Worm (Caenorhabditis elegans) whole organism, young adult: ENCODE results near the gene isp-1.

Experiments
- B0261.1 ChIP-seq: sonication (generic microtip); optimal IDR thresholded peaks from 2 replicates; lab custom pipeline; 2016; ENCODE audit warnings: mild to moderate bottlenecking, missing genetic modification characterization, moderate library complexity, missing compliant biosample characterization
- T07F8.4 ChIP-seq: sonication (generic microtip); optimal IDR thresholded peaks from 2 replicates; lab custom pipeline; 2016; ENCODE audit warnings: mild to moderate bottlenecking, missing genetic modification characterization, moderate library complexity, missing compliant biosample characterization
- dpff-1 ChIP-seq: sonication (generic microtip); optimal IDR thresholded peaks from 2 replicates; lab custom pipeline; 2017; ENCODE audit warnings: mild to moderate bottlenecking, missing genetic modification characterization, missing compliant biosample characterization
- efl-1 ChIP-seq: fragments of 150-350 bp; optimal IDR thresholded peaks from 2 replicates; lab custom pipeline; 2014; ENCODE audit warnings: missing biosample characterization, missing genetic modification reagents, missing genetic modification characterization
- egrh-3 ChIP-seq: fragments of 200-800 bp; sonication (Bioruptor generic); IDR thresholded peaks from 2 replicates; pipeline ENCODE4 v1.3.6; 2022; ENCODE audit warnings: missing genetic modification reagents, missing genetic modification characterization, missing compliant biosample characterization
- nhr-80 ChIP-seq: sonication (generic microtip); optimal IDR thresholded peaks from 2 replicates; lab custom pipeline; 2016; ENCODE audit warnings: missing genetic modification characterization, missing compliant biosample characterization
- rec-8 ChIP-seq, 2 experiments: sonication (generic microtip); optimal IDR thresholded peaks; 2 replicates each; lab custom pipeline; 2016; ENCODE audit warnings: mild to moderate bottlenecking in 2 of 2, missing genetic modification characterization in 2 of 2, missing genetic modification reagents in 2 of 2, missing genotype in 2 of 2, missing biosample characterization in 1 of 2, missing compliant biosample characterization in 1 of 2, moderate library complexity in 1 of 2
- unc-62 ChIP-seq: fragments of 150-350 bp; optimal IDR thresholded peaks from 2 replicates; lab custom pipeline; 2014; ENCODE audit warnings: missing biosample characterization, missing genetic modification reagents, missing genetic modification characterization

DNA sequence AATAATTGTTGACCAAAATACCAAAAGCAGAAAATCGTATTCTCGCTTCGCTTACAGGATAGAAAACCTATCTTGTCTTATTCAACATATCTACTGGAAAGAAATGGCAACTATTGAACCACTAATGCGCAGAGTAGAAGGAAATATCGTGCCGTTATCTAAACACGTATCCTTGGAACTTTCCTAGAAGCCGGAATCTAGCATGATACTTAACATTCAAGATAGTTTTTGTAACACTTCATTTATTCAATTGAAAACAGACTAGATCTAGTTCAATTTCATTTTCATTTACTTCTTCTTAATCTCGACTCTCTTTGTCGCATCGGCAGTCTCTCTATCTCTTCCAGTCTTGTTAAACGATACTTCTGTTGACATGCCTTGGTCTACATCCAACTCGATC lies 19.1 kb upstream of the isp-1 start:
- TF ChIP-seq nhr-80 (no peak), egrh-3 (GFP tag; lab: Robert Waterston, UW) (no peak), dpff-1 (tag; lab: Kevin White, UChicago) (no peak), T07F8.4 (tag; lab: Kevin White, UChicago) (no peak), rec-8 (tag; optimal IDR thresholded peaks at IDR 0.05; lab: Kevin White, UChicago) (no peak), B0261.1 (tag; lab: Kevin White, UChicago) (no peak), unc-62 (GFP tag; lab: Kevin White, UChicago) (no peak), efl-1 (GFP tag; lab: Kevin White, UChicago) (no peak)
